Fruit fly (Drosophila melanogaster) whole organism, embryonic: Measurements from ENCODE around the gene CG45486.

ENCODE experiments used
- Adf1 ChIP-seq: fragments of 200-800 bp; sonication (Bioruptor generic); IDR thresholded peaks from 2 replicates; pipeline ENCODE4 v1.3.6; 2022; ENCODE audit warnings: missing biosample characterization, missing genetic modification characterization
- B-H2 ChIP-seq: fragments of 200-800 bp; sonication (Bioruptor generic); optimal IDR thresholded peaks from 2 replicates; lab custom pipeline; 2018; ENCODE audit warnings: missing biosample characterization, mild to moderate bottlenecking, missing genetic modification characterization
- Blimp-1 ChIP-seq: fragments of 200-800 bp; sonication (Bioruptor generic); optimal IDR thresholded peaks from 3 replicates; lab custom pipeline; 2018; ENCODE audit warnings: missing biosample characterization, missing genetic modification characterization, mild to moderate bottlenecking, moderate library complexity, missing genetic modification reagents
- CG10267 ChIP-seq: fragments of 200-800 bp; sonication (Bioruptor generic); optimal IDR thresholded peaks from 2 replicates; lab custom pipeline; 2018; ENCODE audit warnings: missing biosample characterization, mild to moderate bottlenecking, missing genetic modification characterization, moderate library complexity
- CG12299 ChIP-seq: fragments of 200-800 bp; sonication (Bioruptor generic); optimal IDR thresholded peaks from 2 replicates; lab custom pipeline; 2018; ENCODE audit warnings: missing biosample characterization, mild to moderate bottlenecking, missing genetic modification characterization
- CG12391 ChIP-seq: fragments of 200-800 bp; sonication (Bioruptor generic); optimal IDR thresholded peaks from 3 replicates; lab custom pipeline; 2018; ENCODE audit warnings: missing biosample characterization, mild to moderate bottlenecking, missing genetic modification characterization, moderate library complexity
- CG15601 ChIP-seq: fragments of 200-800 bp; sonication (Bioruptor generic); optimal IDR thresholded peaks from 3 replicates; lab custom pipeline; 2019; ENCODE audit warnings: missing biosample characterization, mild to moderate bottlenecking, missing genetic modification characterization, moderate library complexity
- CG15696 ChIP-seq: fragments of 200-800 bp; sonication (Bioruptor generic); optimal IDR thresholded peaks from 2 replicates; lab custom pipeline; 2019; ENCODE audit warnings: missing biosample characterization, mild to moderate bottlenecking, missing genetic modification characterization, moderate library complexity
- CG1603 ChIP-seq: fragments of 200-800 bp; sonication (Bioruptor generic); optimal IDR thresholded peaks from 2 replicates; lab custom pipeline; 2019; ENCODE audit warnings: missing biosample characterization, mild to moderate bottlenecking, missing genetic modification characterization, moderate library complexity
- CG18262 ChIP-seq: fragments of 200-800 bp; optimal IDR thresholded peaks from 3 replicates; lab custom pipeline; 2019; ENCODE audit warnings: missing biosample characterization, mild to moderate bottlenecking, missing genetic modification characterization, moderate library complexity
- CG18764 ChIP-seq: fragments of 200-800 bp; sonication (Bioruptor generic); optimal IDR thresholded peaks from 3 replicates; lab custom pipeline; 2016; ENCODE audit warnings: missing biosample characterization, missing genetic modification characterization
- CG30403 ChIP-seq: fragments of 200-800 bp; sonication (Bioruptor generic); optimal IDR thresholded peaks from 3 replicates; lab custom pipeline; 2016; ENCODE audit warnings: missing biosample characterization, missing genetic modification characterization
- CG31441 ChIP-seq: fragments of 200-800 bp; sonication (Bioruptor generic); IDR thresholded peaks from 2 replicates; pipeline ENCODE4 v1.3.6; 2022; ENCODE audit warnings: missing biosample characterization, missing genetic modification characterization
- CG3407 ChIP-seq: fragments of 200-800 bp; sonication (Bioruptor generic); optimal IDR thresholded peaks from 2 replicates; lab custom pipeline; 2018; ENCODE audit warnings: missing biosample characterization, mild to moderate bottlenecking, missing genetic modification characterization
- CG42726 ChIP-seq: fragments of 200-800 bp; sonication (Bioruptor generic); IDR thresholded peaks from 2 replicates; pipeline ENCODE4 v1.3.6; 2022; ENCODE audit warnings: missing biosample characterization, missing genetic modification characterization; ENCODE audit not compliant: partially characterized antibody
- CG6175 ChIP-seq: fragments of 200-800 bp; sonication (Bioruptor generic); IDR thresholded peaks from 3 replicates; pipeline ENCODE4 v1.3.6; 2022; ENCODE audit warnings: missing biosample characterization, missing genetic modification characterization
- CG7987 ChIP-seq: fragments of 200-800 bp; sonication (Bioruptor generic); optimal IDR thresholded peaks from 2 replicates; lab custom pipeline; 2018; ENCODE audit warnings: missing biosample characterization, mild to moderate bottlenecking, missing genetic modification characterization, moderate library complexity
- CG8765 ChIP-seq: fragments of 200-800 bp; sonication (Bioruptor generic); IDR thresholded peaks from 2 replicates; pipeline ENCODE4 v1.3.6; 2022; ENCODE audit warnings: missing biosample characterization, missing genetic modification characterization
- CG8924 ChIP-seq: fragments of 200-800 bp; optimal IDR thresholded peaks from 3 replicates; lab custom pipeline; 2019; ENCODE audit warnings: missing biosample characterization, mild to moderate bottlenecking, missing genetic modification characterization, moderate library complexity
- CG8944 ChIP-seq: fragments of 200-800 bp; sonication (Bioruptor generic); optimal IDR thresholded peaks from 3 replicates; lab custom pipeline; 2016; ENCODE audit warnings: missing biosample characterization, missing genetic modification characterization
- CG9437 ChIP-seq: fragments of 200-800 bp; sonication (Bioruptor generic); optimal IDR thresholded peaks from 2 replicates; lab custom pipeline; 2018; ENCODE audit warnings: missing biosample characterization, mild to moderate bottlenecking, missing genetic modification characterization
- CG9817 ChIP-seq: fragments of 200-800 bp; sonication (Bioruptor generic); optimal IDR thresholded peaks from 2 replicates; lab custom pipeline; 2018; ENCODE audit warnings: missing biosample characterization, mild to moderate bottlenecking, missing genetic modification characterization, moderate library complexity
- Doc2 ChIP-seq: fragments of 200-800 bp; sonication (Bioruptor generic); IDR thresholded peaks from 2 replicates; pipeline ENCODE4 v1.3.6; 2022; ENCODE audit warnings: missing biosample characterization, missing genetic modification characterization
- Drgx ChIP-seq: fragments of 200-800 bp; sonication (Bioruptor generic); IDR thresholded peaks from 2 replicates; pipeline ENCODE4 v1.3.6; 2022; ENCODE audit warnings: missing biosample characterization, missing genetic modification characterization
- H2.0 ChIP-seq: fragments of 200-800 bp; sonication (Bioruptor generic); IDR thresholded peaks from 2 replicates; pipeline ENCODE4 v1.3.6; 2022; ENCODE audit warnings: missing biosample characterization, missing genetic modification characterization
- HLHmδ ChIP-seq: fragments of 200-800 bp; sonication (Bioruptor generic); optimal IDR thresholded peaks from 2 replicates; lab custom pipeline; 2018; ENCODE audit warnings: missing biosample characterization, mild to moderate bottlenecking, missing genetic modification characterization, moderate library complexity
- Hmr ChIP-seq: fragments of 200-800 bp; sonication (Bioruptor generic); optimal IDR thresholded peaks from 3 replicates; lab custom pipeline; 2017; ENCODE audit warnings: mild to moderate bottlenecking, missing biosample characterization, missing genetic modification reagents, missing genetic modification characterization
- Hr39 ChIP-seq: fragments of >200 bp; optimal IDR thresholded peaks from 2 replicates; lab custom pipeline; 2017
- Lhr ChIP-seq: fragments of 200-800 bp; sonication (Bioruptor generic); optimal IDR thresholded peaks from 3 replicates; lab custom pipeline; 2017; ENCODE audit warnings: mild to moderate bottlenecking, missing biosample characterization, missing genetic modification reagents, missing genetic modification characterization
- Nf-YA ChIP-seq: fragments of 200-800 bp; sonication (Bioruptor generic); IDR thresholded peaks from 2 replicates; pipeline ENCODE4 v1.3.6; 2022; ENCODE audit warnings: missing biosample characterization, missing genetic modification characterization
- Nf-YC ChIP-seq: fragments of 200-800 bp; optimal IDR thresholded peaks from 3 replicates; lab custom pipeline; 2019; ENCODE audit warnings: missing biosample characterization, mild to moderate bottlenecking, missing genetic modification characterization, moderate library complexity
- Oli ChIP-seq: fragments of 200-800 bp; sonication (Bioruptor generic); optimal IDR thresholded peaks from 2 replicates; lab custom pipeline; 2018; ENCODE audit warnings: missing biosample characterization, mild to moderate bottlenecking, missing genetic modification characterization, moderate library complexity
- Sry-β ChIP-seq: fragments of 200-800 bp; sonication (Bioruptor generic); optimal IDR thresholded peaks from 2 replicates; lab custom pipeline; 2018; ENCODE audit warnings: missing biosample characterization, mild to moderate bottlenecking, missing genetic modification characterization, moderate library complexity
- Ssrp ChIP-seq: fragments of 200-800 bp; sonication (Bioruptor generic); optimal IDR thresholded peaks from 2 replicates; lab custom pipeline; 2018; ENCODE audit warnings: missing biosample characterization, mild to moderate bottlenecking, missing genetic modification characterization, moderate library complexity
- Xrp1 ChIP-seq: fragments of 200-800 bp; sonication (Bioruptor generic); IDR thresholded peaks from 2 replicates; pipeline ENCODE4 v1.3.6; 2022; ENCODE audit warnings: missing biosample characterization, missing genetic modification characterization
- chm ChIP-seq: fragments of 200-800 bp; sonication (Bioruptor generic); IDR thresholded peaks from 2 replicates; pipeline ENCODE4 v1.3.6; 2022; ENCODE audit warnings: missing biosample characterization, missing genetic modification characterization
- dmrt99B ChIP-seq: fragments of 200-800 bp; sonication (Bioruptor generic); optimal IDR thresholded peaks from 2 replicates; lab custom pipeline; 2018; ENCODE audit warnings: missing biosample characterization, mild to moderate bottlenecking, missing genetic modification characterization, moderate library complexity
- dpn ChIP-seq, 2 experiments: fragments of 200-800 bp; sonication (Bioruptor generic); optimal IDR thresholded peaks; 3 replicates each; lab custom pipeline; 2016; ENCODE audit warnings: missing biosample characterization in 2 of 2, missing genetic modification characterization in 2 of 2
- dysf ChIP-seq: fragments of 200-800 bp; sonication (Bioruptor generic); IDR thresholded peaks from 3 replicates; pipeline ENCODE4 v1.3.6; 2022; ENCODE audit warnings: missing biosample characterization, missing genetic modification characterization
- grau ChIP-seq: fragments of 200-800 bp; optimal IDR thresholded peaks from 3 replicates; lab custom pipeline; 2019; ENCODE audit warnings: missing biosample characterization, mild to moderate bottlenecking, missing genetic modification characterization, moderate library complexity
- gsb ChIP-seq: fragments of 200-800 bp; sonication (Bioruptor generic); IDR thresholded peaks from 2 replicates; pipeline ENCODE4 v1.3.6; 2022; ENCODE audit warnings: missing biosample characterization, missing genetic modification characterization
- lab ChIP-seq: fragments of 200-800 bp; sonication (Bioruptor generic); optimal IDR thresholded peaks from 3 replicates; lab custom pipeline; 2017; ENCODE audit warnings: missing biosample characterization, missing genetic modification characterization, mild to moderate bottlenecking, moderate library complexity, missing genetic modification reagents
- lbe ChIP-seq: fragments of 200-800 bp; sonication (Bioruptor generic); optimal IDR thresholded peaks from 2 replicates; lab custom pipeline; 2016; ENCODE audit warnings: missing biosample characterization, mild to moderate bottlenecking, missing genetic modification characterization
- prd ChIP-seq, 3 experiments: fragments of >200 bp in 2 of 3; fragments of 200-800 bp in 1 of 3; sonication (Bioruptor generic) in 1 of 3; optimal IDR thresholded peaks in 2 of 3; IDR thresholded peaks in 1 of 3; 2 replicates in 2 of 3; 3 replicates in 1 of 3; pipeline versions ENCODE4 v1.3.6 to Lab custom; 2017 to 2022; ENCODE audit warnings: missing biosample characterization in 1 of 3, missing genetic modification characterization in 1 of 3
- salm ChIP-seq: fragments of 200-800 bp; sonication (Bioruptor generic); optimal IDR thresholded peaks from 2 replicates; lab custom pipeline; 2018; ENCODE audit warnings: missing biosample characterization, mild to moderate bottlenecking, missing genetic modification characterization
- sens ChIP-seq: fragments of 200-800 bp; sonication (Bioruptor generic); peaks from one replicate; lab custom pipeline; 2016; ENCODE audit warnings: missing biosample characterization, missing genetic modification characterization
- seq ChIP-seq: fragments of 200-800 bp; sonication (Bioruptor generic); IDR thresholded peaks from 2 replicates; pipeline ENCODE4 v1.3.6; 2022; ENCODE audit warnings: missing biosample characterization, missing genetic modification characterization
- vvl ChIP-seq: fragments of 200-800 bp; sonication (Bioruptor generic); IDR thresholded peaks from 2 replicates; pipeline ENCODE4 v1.3.6; 2022; ENCODE audit warnings: missing biosample characterization, missing genetic modification characterization
- wor ChIP-seq: fragments of 200-800 bp; sonication (Bioruptor generic); IDR thresholded peaks from 2 replicates; pipeline ENCODE4 v1.3.6; 2022; ENCODE audit warnings: missing biosample characterization, missing genetic modification characterization
- zf30C ChIP-seq: fragments of 200-800 bp; sonication (Bioruptor generic); optimal IDR thresholded peaks from 3 replicates; lab custom pipeline; 2018; ENCODE audit warnings: missing biosample characterization, mild to moderate bottlenecking, missing genetic modification characterization
- zfh2 ChIP-seq: fragments of 200-800 bp; sonication (Bioruptor generic); optimal IDR thresholded peaks from 2 replicates; lab custom pipeline; 2016; ENCODE audit warnings: missing biosample characterization, missing genetic modification characterization

Gene CG45486

DNA sequence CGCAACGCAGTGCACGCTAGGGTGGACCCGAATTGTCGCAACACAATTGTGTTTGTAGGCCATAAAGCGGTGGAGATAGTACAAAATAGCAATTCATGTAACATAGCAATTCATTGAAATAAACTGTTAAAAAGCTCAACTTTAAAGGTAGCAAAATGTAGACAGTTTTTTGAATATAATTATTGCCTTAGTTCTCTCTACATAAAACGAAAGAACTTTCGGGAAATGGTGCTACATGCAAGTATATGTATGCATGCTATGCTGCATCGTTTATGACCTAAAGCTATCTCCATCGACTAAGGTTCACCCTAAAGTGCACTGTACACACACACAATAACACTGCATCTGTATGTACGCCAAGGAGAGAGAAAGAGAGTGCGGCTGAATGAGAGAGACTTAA lies 34.9 kb downstream of the CG45486 start (continued):
- peak; percentile 39 for TF ChIP-seq Ssrp (tag; lab: Kevin White, UChicago)
- no peak for TF ChIP-seq Hmr (GFP tag; lab: Kevin White, UChicago)
- TF ChIP-seq CG42726 (GFP tag; lab: Robert Waterston, UW), result no peak
- TF ChIP-seq lab (GFP tag; lab: Kevin White, UChicago), result peak; percentile 36
- peak; percentile 56 for TF ChIP-seq CG18262 (tag; lab: Kevin White, UChicago)
- TF ChIP-seq CG8924 (tag; lab: Kevin White, UChicago), result peak; percentile 43
- TF ChIP-seq Nf-YA (GFP tag; lab: Robert Waterston, UW), result no peak
- TF ChIP-seq Oli, result peak; percentile 48
- no peak for TF ChIP-seq CG18764 (GFP tag; lab: Kevin White, UChicago)
- peak; percentile 93 for TF ChIP-seq Drgx
- TF ChIP-seq H2.0 (GFP tag; lab: Robert Waterston, UW), result no peak
- TF ChIP-seq Doc2 (GFP tag; lab: Robert Waterston, UW), result no peak
- TF ChIP-seq seq (GFP tag; lab: Robert Waterston, UW), result no peak
- no peak for TF ChIP-seq CG7987 (GFP tag; lab: Kevin White, UChicago)
- peak; percentile 38 for TF ChIP-seq CG12391 (tag; lab: Kevin White, UChicago)
- no peak for TF ChIP-seq Hr39 (lab: Kevin White, UChicago)
- no peak for TF ChIP-seq HLHmδ
- TF ChIP-seq grau (tag; lab: Kevin White, UChicago), result peak; percentile 42
- TF ChIP-seq CG1603 (tag; lab: Kevin White, UChicago), result peak; percentile 54
- TF ChIP-seq lbe (GFP tag; lab: Kevin White, UChicago), result peak; percentile 0
- no peak for TF ChIP-seq Lhr (GFP tag; lab: Kevin White, UChicago)
- no peak for TF ChIP-seq prd (optimal IDR thresholded peaks at IDR 0.05; lab: Kevin White, UChicago)
- TF ChIP-seq prd (GFP tag; IDR thresholded peaks at IDR 0.05; lab: Robert Waterston, UW), result no peak
- TF ChIP-seq CG6175 (GFP tag; lab: Robert Waterston, UW), result no peak
- peak; percentile 18; the same call in 1 of the 3 replicates for TF ChIP-seq dysf (GFP tag; lab: Robert Waterston, UW)
- TF ChIP-seq CG30403, result peak; percentile 21
- peak; percentile 27 for TF ChIP-seq CG15601
- TF ChIP-seq B-H2 (GFP tag; lab: Kevin White, UChicago), result no peak
- TF ChIP-seq Blimp-1, result peak; percentile 56
- no peak for TF ChIP-seq Sry-β (GFP tag; lab: Kevin White, UChicago)
- TF ChIP-seq CG9437 (GFP tag; lab: Kevin White, UChicago), result peak; percentile 27
- no peak for TF ChIP-seq zf30C (GFP tag; lab: Kevin White, UChicago)
- TF ChIP-seq vvl (GFP tag; lab: Robert Waterston, UW), result 0 out of 2 replicates have a peak, but pooled peaks have one; percentile 18
- TF ChIP-seq CG15696 (tag; lab: Kevin White, UChicago), result no peak
- TF ChIP-seq CG8944, result no peak
- TF ChIP-seq wor (GFP tag; lab: Robert Waterston, UW), result no peak
- TF ChIP-seq gsb (GFP tag; lab: Robert Waterston, UW), result no peak
- peak; percentile 26 for TF ChIP-seq CG10267
- peak; percentile 84 for TF ChIP-seq sens (GFP tag; lab: Kevin White, UChicago)
- peak; percentile 52 for TF ChIP-seq CG31441 (GFP tag; lab: Robert Waterston, UW)
- TF ChIP-seq CG9817 (tag; lab: Kevin White, UChicago), result no peak
- TF ChIP-seq dpn (GFP tag; optimal IDR thresholded peaks at IDR 0.05; lab: Kevin White, UChicago), result peak in 1 of 2 experiments; percentile 2
- TF ChIP-seq CG12299 (tag; lab: Kevin White, UChicago), result no peak
- no peak for TF ChIP-seq Adf1
- peak; percentile 37; the same call in 1 of the 2 replicates for TF ChIP-seq Xrp1 (GFP tag; lab: Robert Waterston, UW)
- no peak for TF ChIP-seq chm (GFP tag; lab: Robert Waterston, UW)
- TF ChIP-seq Nf-YC, result no peak
- no peak for TF ChIP-seq salm (tag; lab: Kevin White, UChicago)
- TF ChIP-seq CG3407 (GFP tag; lab: Kevin White, UChicago), result no peak
- peak; percentile 71 for TF ChIP-seq dmrt99B (tag; lab: Kevin White, UChicago)
- no peak for TF ChIP-seq zfh2 (GFP tag; lab: Kevin White, UChicago)
- TF ChIP-seq CG8765 (GFP tag; lab: Robert Waterston, UW), result no peak
